Worm (Caenorhabditis elegans): ENCODE results near the gene C38H2.2.

Gene C38H2.2

DNA sequence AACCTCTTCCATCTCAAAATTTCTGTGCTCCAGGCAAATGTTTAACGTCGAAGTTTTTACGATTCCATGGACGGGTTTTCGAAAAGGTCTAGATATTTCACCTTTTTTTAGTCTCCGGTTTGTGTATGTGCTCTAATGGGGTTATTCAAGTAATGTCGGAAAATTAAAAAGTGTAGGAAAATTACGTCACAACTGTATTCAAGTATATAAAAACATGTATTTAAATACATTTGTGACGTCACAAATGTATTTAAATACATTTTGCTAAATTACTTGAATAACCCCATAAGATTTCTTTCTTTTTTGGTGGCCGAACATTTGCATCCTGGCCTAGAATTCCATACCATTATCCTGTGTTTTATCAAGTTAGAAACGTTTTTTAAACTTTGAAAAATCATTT, 20.1 kb upstream of the C38H2.2 start:
- no peak for TF ChIP-seq ztf-23 (GFP tag; IDR thresholded peaks at IDR 0.05)
- TF ChIP-seq cog-1 (tag; optimal IDR thresholded peaks at IDR 0.05): no peak
- TF ChIP-seq tab-1 (GFP tag; IDR thresholded peaks at IDR 0.05): no peak
- no peak for TF ChIP-seq ref-1 (GFP tag; conservative IDR thresholded peaks at IDR 0.05)
- no peak for TF ChIP-seq med-1 (GFP tag; optimal IDR thresholded peaks at IDR 0.05; ENCODE audit: insufficient read depth)
- no peak for TF ChIP-seq T22C8.4 (GFP tag; IDR thresholded peaks at IDR 0.05)

DNA sequence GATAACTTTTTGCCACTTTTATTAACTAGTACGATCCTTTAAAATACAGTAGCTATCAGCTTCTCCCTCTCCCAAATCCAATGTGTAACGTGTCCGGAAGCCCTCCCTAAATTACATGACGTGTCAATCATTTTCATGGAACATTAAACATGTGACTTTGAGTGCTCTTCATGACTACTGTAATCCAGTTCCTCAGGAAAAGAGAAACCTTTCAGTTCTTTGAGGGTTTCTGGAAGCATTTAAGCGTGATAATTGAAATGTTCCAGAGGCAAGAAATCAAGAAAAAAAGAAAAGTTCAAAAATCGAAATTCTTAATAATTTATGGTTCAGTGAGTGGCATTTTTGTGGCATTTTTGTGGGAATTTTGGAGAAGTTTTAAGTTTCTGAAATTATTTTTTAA, 18.7 kb upstream of the C38H2.2 start:
- TF ChIP-seq ref-1 (GFP tag; conservative IDR thresholded peaks at IDR 0.05) (no peak), ztf-29 (GFP tag; IDR thresholded peaks at IDR 0.05) (no peak), tab-1 (GFP tag; IDR thresholded peaks at IDR 0.05) (no peak), flt-1 (GFP tag; IDR thresholded peaks at IDR 0.05) (no peak), med-1 (GFP tag; optimal IDR thresholded peaks at IDR 0.05; ENCODE audit: insufficient read depth) (no peak), cog-1 (tag; optimal IDR thresholded peaks at IDR 0.05) (no peak), klf-2 (GFP tag; conservative IDR thresholded peaks at IDR 0.05) (no peak), T22C8.4 (GFP tag; IDR thresholded peaks at IDR 0.05) (no peak), ztf-23 (GFP tag; IDR thresholded peaks at IDR 0.05) (no peak)

DNA sequence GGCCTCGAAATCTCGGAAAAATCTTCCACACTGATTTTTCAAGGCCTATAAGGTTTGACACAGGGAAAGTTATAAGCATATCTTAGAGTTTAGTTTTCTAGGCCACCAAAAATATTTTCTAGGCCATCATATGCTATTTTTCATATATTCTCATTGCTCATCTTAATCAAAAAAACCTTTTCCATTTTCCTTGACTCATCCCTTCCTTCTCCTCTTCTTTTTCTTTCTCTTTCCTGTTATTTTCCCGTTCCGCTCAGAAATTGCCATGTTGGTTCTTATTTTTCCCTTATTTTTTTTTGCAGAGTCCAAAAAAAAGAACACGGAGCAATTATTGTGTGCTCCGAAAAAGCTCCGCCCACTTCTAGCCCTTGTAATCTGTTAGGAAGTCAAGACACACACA, 16.9 kb upstream of the C38H2.2 start, which contains the start of gene tbc-8:
Gene tbc-8 (plus strand): TSS at position 301 of the 400 bp plus-strand sequence.
- TF ChIP-seq ztf-23 (GFP tag; IDR thresholded peaks at IDR 0.05) (no peak), ref-1 (GFP tag; conservative IDR thresholded peaks at IDR 0.05) (no peak), klf-2 (GFP tag; conservative IDR thresholded peaks at IDR 0.05) (no peak), T22C8.4 (GFP tag; IDR thresholded peaks at IDR 0.05) (no peak), med-1 (GFP tag; optimal IDR thresholded peaks at IDR 0.05; ENCODE audit: insufficient read depth) (no peak), cog-1 (tag; optimal IDR thresholded peaks at IDR 0.05) (no peak), flt-1 (GFP tag; IDR thresholded peaks at IDR 0.05) (no peak), ztf-29 (GFP tag; IDR thresholded peaks at IDR 0.05) (no peak), tab-1 (GFP tag; IDR thresholded peaks at IDR 0.05) (no peak)

DNA sequence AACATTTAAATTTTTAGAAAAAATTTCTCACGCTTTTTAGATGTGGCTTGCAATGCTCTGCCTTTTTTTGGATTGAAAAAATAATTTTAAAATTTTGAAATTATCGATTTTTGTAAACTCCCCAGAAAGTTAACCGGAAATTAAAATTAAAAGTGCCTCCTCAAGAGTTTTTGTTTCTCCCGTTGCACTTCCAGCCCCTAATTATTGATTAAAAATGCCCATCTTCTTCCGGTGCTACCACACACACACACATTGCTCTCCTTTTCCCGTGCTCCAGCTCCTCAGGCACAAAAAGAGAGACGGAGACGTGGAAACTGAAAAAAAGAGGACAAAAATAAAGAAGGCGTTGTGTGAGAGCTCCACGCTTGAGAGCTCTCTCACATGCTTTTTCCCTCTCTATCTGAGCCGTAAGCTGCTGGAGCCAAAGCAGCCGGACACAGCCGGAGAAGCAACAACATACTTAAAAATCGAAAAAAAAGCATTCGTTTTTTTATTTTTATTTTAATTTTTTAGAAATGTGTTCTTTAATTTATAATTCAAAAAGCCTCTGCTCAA, 14.1 kb upstream of the C38H2.2 start:
- TF ChIP-seq T22C8.4 (GFP tag; IDR thresholded peaks at IDR 0.05): peak; percentile 32; the same call in 1 of the 2 replicates
- TF ChIP-seq klf-2 (GFP tag; conservative IDR thresholded peaks at IDR 0.05): no peak

DNA sequence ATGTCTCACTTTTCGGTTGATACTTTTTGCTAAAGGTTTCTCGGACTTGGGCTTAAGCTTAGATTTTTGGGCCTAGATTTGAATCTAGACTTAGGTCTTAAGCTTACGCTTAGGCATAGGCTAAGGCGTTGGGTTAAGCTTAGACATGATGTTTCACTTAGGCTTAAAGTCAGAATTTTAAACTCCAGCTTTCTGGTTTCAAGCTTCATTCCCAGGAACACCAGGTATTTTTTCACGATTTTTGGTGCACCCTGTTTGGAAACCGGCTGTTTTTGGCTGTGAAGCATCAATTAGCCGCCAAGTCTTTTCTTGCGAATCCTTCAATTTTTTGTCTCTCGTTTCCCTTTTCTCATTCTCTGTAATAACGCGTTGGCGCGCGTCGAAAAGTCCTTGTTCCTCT, 7.7 kb upstream of the C38H2.2 start:
- no peak for TF ChIP-seq tab-1 (GFP tag; IDR thresholded peaks at IDR 0.05)
- no peak for TF ChIP-seq klf-2 (GFP tag; conservative IDR thresholded peaks at IDR 0.05)
- TF ChIP-seq cog-1 (tag; optimal IDR thresholded peaks at IDR 0.05): no peak
- no peak for TF ChIP-seq T22C8.4 (GFP tag; IDR thresholded peaks at IDR 0.05)
- no peak for TF ChIP-seq ref-1 (GFP tag; conservative IDR thresholded peaks at IDR 0.05)
- no peak for TF ChIP-seq med-1 (GFP tag; optimal IDR thresholded peaks at IDR 0.05; ENCODE audit: insufficient read depth)
- TF ChIP-seq ztf-29 (GFP tag; IDR thresholded peaks at IDR 0.05): no peak
- TF ChIP-seq flt-1 (GFP tag; IDR thresholded peaks at IDR 0.05): no peak
- TF ChIP-seq ztf-23 (GFP tag; IDR thresholded peaks at IDR 0.05): no peak

DNA sequence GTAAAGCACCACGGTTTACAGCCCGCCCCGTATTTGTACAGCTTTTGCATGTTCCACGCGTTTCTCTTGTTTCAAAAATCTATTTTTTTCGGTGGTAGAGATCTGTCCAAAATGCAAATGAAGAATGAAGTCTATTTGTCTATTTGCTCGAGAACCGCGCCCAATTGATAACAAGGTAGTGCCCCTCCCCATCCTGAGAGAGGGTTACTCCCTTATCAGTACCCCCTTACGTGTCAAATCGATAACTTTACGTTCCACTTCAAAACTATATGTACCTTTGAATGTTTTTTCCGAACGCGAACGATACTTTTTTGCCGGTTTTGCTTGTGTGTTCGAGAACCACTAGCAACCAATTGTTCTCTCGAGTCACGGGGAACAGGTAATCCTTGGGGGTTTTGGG, 5.5 kb upstream of the C38H2.2 start:
- TF ChIP-seq T22C8.4 (GFP tag; IDR thresholded peaks at IDR 0.05) (no peak), cog-1 (tag; optimal IDR thresholded peaks at IDR 0.05) (no peak), med-1 (GFP tag; optimal IDR thresholded peaks at IDR 0.05; ENCODE audit: insufficient read depth) (no peak), ztf-29 (GFP tag; IDR thresholded peaks at IDR 0.05) (no peak), ztf-23 (GFP tag; IDR thresholded peaks at IDR 0.05) (no peak), flt-1 (GFP tag; IDR thresholded peaks at IDR 0.05) (no peak), klf-2 (GFP tag; conservative IDR thresholded peaks at IDR 0.05) (no peak), ref-1 (GFP tag; conservative IDR thresholded peaks at IDR 0.05) (no peak), tab-1 (GFP tag; IDR thresholded peaks at IDR 0.05) (no peak)

DNA sequence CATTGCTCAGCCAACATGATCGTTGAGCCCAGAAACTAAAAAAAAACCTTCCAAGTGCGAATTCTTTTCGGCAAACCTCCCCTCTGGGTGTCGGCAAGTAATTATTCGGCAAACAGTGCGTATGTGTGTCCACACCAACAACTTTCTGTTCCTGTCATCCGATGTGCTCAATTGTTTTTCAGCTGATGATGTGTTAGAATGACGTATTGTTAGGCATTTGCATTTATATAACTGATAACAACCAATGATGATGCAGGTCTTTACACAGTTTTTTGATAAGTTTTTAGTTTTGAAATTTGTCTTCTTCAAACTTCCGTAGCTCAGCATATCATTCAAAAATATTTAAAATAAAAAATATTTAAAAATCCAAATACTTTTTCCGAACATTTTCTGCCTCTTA, 2.7 kb upstream of the C38H2.2 start:
- TF ChIP-seq klf-2 (GFP tag; conservative IDR thresholded peaks at IDR 0.05): no peak
- no peak for TF ChIP-seq ztf-23 (GFP tag; IDR thresholded peaks at IDR 0.05)
- no peak for TF ChIP-seq med-1 (GFP tag; optimal IDR thresholded peaks at IDR 0.05; ENCODE audit: insufficient read depth)
- no peak for TF ChIP-seq flt-1 (GFP tag; IDR thresholded peaks at IDR 0.05)
- no peak for TF ChIP-seq cog-1 (tag; optimal IDR thresholded peaks at IDR 0.05)
- no peak for TF ChIP-seq T22C8.4 (GFP tag; IDR thresholded peaks at IDR 0.05)
- no peak for TF ChIP-seq tab-1 (GFP tag; IDR thresholded peaks at IDR 0.05)
- TF ChIP-seq ztf-29 (GFP tag; IDR thresholded peaks at IDR 0.05): no peak
- no peak for TF ChIP-seq ref-1 (GFP tag; conservative IDR thresholded peaks at IDR 0.05)

DNA sequence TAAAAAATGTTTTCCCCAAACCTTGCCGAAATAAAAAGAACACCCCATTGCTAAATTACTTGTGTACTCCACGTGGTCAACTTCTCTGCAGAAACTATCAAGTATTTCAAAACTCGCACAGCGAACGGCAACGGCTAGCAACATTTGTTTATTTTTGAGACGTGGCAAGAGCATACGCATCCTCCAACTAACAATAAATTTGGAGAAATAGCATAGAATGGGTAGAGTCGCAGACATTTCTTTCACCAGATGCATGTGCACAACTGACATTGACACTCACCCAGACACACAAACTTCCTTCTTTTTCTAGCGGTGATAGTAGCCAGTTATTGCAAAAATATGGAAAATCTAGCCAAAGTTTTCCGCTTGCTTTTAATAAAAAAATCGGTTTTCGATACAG, 1.9 kb upstream of the C38H2.2 start:
- TF ChIP-seq T22C8.4 (GFP tag; IDR thresholded peaks at IDR 0.05): no peak
- TF ChIP-seq flt-1 (GFP tag; IDR thresholded peaks at IDR 0.05): no peak
- TF ChIP-seq ztf-23 (GFP tag; IDR thresholded peaks at IDR 0.05): no peak
- no peak for TF ChIP-seq ztf-29 (GFP tag; IDR thresholded peaks at IDR 0.05)
- no peak for TF ChIP-seq ref-1 (GFP tag; conservative IDR thresholded peaks at IDR 0.05)
- TF ChIP-seq cog-1 (tag; optimal IDR thresholded peaks at IDR 0.05): no peak
- TF ChIP-seq med-1 (GFP tag; optimal IDR thresholded peaks at IDR 0.05; ENCODE audit: insufficient read depth): no peak
- TF ChIP-seq tab-1 (GFP tag; IDR thresholded peaks at IDR 0.05): no peak
- no peak for TF ChIP-seq klf-2 (GFP tag; conservative IDR thresholded peaks at IDR 0.05)

DNA sequence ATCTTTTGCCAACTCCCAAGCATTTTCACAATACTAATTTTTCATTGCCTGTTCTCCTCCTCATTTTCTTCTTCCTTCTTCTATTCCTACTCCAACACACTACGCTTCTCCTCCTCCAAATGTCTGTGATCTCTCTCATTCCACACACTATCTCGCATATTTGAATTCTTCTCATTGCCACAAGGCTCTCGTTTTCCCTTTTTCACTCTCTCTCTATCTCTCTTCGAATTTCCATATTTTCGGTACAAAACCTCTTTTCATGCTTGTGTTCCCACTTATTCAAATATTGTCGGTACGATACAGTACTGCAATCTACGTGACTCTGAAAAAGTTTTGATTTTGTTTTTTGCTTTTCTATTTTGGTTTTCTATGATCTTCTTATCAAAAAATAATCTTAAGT, 933 bp upstream of the C38H2.2 start:
- TF ChIP-seq klf-2 (GFP tag; conservative IDR thresholded peaks at IDR 0.05): no peak
- no peak for TF ChIP-seq ztf-23 (GFP tag; IDR thresholded peaks at IDR 0.05)
- TF ChIP-seq ztf-29 (GFP tag; IDR thresholded peaks at IDR 0.05): no peak
- TF ChIP-seq ref-1 (GFP tag; conservative IDR thresholded peaks at IDR 0.05): no peak
- no peak for TF ChIP-seq tab-1 (GFP tag; IDR thresholded peaks at IDR 0.05)
- TF ChIP-seq flt-1 (GFP tag; IDR thresholded peaks at IDR 0.05): no peak
- TF ChIP-seq med-1 (GFP tag; optimal IDR thresholded peaks at IDR 0.05; ENCODE audit: insufficient read depth): no peak
- no peak for TF ChIP-seq T22C8.4 (GFP tag; IDR thresholded peaks at IDR 0.05)
- no peak for TF ChIP-seq cog-1 (tag; optimal IDR thresholded peaks at IDR 0.05)

DNA sequence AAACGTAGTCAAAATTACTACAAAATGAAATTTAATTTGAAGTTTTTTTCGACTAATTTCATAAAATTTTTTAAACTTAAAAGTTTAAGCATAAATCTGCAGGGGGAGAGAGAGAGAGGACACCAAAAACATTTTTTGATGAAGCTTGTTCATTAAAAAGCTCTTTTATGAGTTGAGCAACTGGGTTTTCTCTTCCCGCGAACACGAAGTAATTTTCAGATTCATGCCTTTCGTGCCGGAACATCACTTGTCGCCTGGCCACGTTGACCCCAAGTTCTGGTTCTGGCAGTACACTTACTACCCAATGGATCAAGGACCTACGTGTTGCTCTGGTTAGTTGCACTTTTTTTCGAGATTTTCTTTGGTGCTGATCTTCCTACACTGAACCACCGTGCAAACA, 2.2 kb downstream of the C38H2.2 start:
- TF ChIP-seq T22C8.4 (GFP tag; IDR thresholded peaks at IDR 0.05) (no peak), ref-1 (GFP tag; conservative IDR thresholded peaks at IDR 0.05) (no peak), klf-2 (GFP tag; conservative IDR thresholded peaks at IDR 0.05) (no peak), ztf-29 (GFP tag; IDR thresholded peaks at IDR 0.05) (no peak), tab-1 (GFP tag; IDR thresholded peaks at IDR 0.05) (no peak), cog-1 (tag; optimal IDR thresholded peaks at IDR 0.05) (no peak), med-1 (GFP tag; optimal IDR thresholded peaks at IDR 0.05; ENCODE audit: insufficient read depth) (no peak), flt-1 (GFP tag; IDR thresholded peaks at IDR 0.05) (no peak), ztf-23 (GFP tag; IDR thresholded peaks at IDR 0.05) (no peak)

Data from whole organism, midembryonic.